Worm (Caenorhabditis elegans) whole organism, late embryonic: Measurements from ENCODE around the gene srt-7.

Source experiments
- K09A11.1 ChIP-seq: sonication (generic microtip); optimal IDR thresholded peaks from 2 replicates; lab custom pipeline; 2017; ENCODE audit warnings: antibody characterized with exemption, mild to moderate bottlenecking, missing genetic modification characterization, missing compliant biosample characterization; ENCODE audit not compliant: insufficient read depth
- T23F11.4 ChIP-seq: fragments of 200-800 bp; sonication (Bioruptor generic); optimal IDR thresholded peaks from 2 replicates; lab custom pipeline; 2018; ENCODE audit warnings: mild to moderate bottlenecking, missing genetic modification characterization, missing compliant biosample characterization
- ahr-1 ChIP-seq: sonication (generic microtip); optimal IDR thresholded peaks from 2 replicates; lab custom pipeline; 2016; ENCODE audit warnings: missing genetic modification characterization, missing compliant biosample characterization
- ama-1 ChIP-seq: fragments of 150-350 bp; optimal IDR thresholded peaks from 2 replicates; lab custom pipeline; 2014
- ceh-19 ChIP-seq: fragments of 200-800 bp; sonication (Bioruptor generic); optimal IDR thresholded peaks from 2 replicates; lab custom pipeline; 2018; ENCODE audit warnings: mild to moderate bottlenecking, missing genetic modification characterization, missing compliant biosample characterization
- ceh-22 ChIP-seq: sonication (generic microtip); optimal IDR thresholded peaks from 2 replicates; lab custom pipeline; 2017; ENCODE audit warnings: missing biosample characterization, missing genetic modification characterization
- ceh-24 ChIP-seq: sonication (generic microtip); optimal IDR thresholded peaks from 2 replicates; lab custom pipeline; 2016; ENCODE audit warnings: mild to moderate bottlenecking, missing genetic modification characterization, missing compliant biosample characterization
- ceh-31 ChIP-seq: sonication (generic microtip); optimal IDR thresholded peaks from 2 replicates; lab custom pipeline; 2016; ENCODE audit warnings: missing genetic modification characterization, missing compliant biosample characterization
- ceh-34 ChIP-seq: sonication (generic microtip); optimal IDR thresholded peaks from 2 replicates; lab custom pipeline; 2016; ENCODE audit warnings: mild to moderate bottlenecking, missing genetic modification characterization, missing compliant biosample characterization
- ceh-48 ChIP-seq: sonication (generic microtip); optimal IDR thresholded peaks from 2 replicates; lab custom pipeline; 2016; ENCODE audit warnings: missing genetic modification characterization, inconsistent platforms, missing compliant biosample characterization
- ceh-6 ChIP-seq: fragments of 200-800 bp; sonication (Bioruptor generic); optimal IDR thresholded peaks from 2 replicates; lab custom pipeline; 2018; ENCODE audit warnings: mild to moderate bottlenecking, missing genetic modification characterization, missing compliant biosample characterization
- ceh-9 ChIP-seq: sonication (generic microtip); optimal IDR thresholded peaks from 2 replicates; lab custom pipeline; 2016; ENCODE audit warnings: mild to moderate bottlenecking, missing genetic modification characterization, inconsistent platforms, missing compliant biosample characterization
- dve-1 ChIP-seq: sonication (generic microtip); optimal IDR thresholded peaks from 2 replicates; lab custom pipeline; 2017; ENCODE audit warnings: antibody characterized with exemption, mild to moderate bottlenecking, missing genetic modification characterization, missing compliant biosample characterization
- fkh-6 ChIP-seq: sonication (generic microtip); optimal IDR thresholded peaks from 2 replicates; lab custom pipeline; 2016; ENCODE audit warnings: missing genetic modification characterization, missing compliant biosample characterization
- gmeb-2 ChIP-seq: sonication (generic microtip); optimal IDR thresholded peaks from 2 replicates; lab custom pipeline; 2016; ENCODE audit warnings: missing genetic modification characterization, inconsistent platforms, missing compliant biosample characterization
- hlh-13 ChIP-seq: fragments of 200-800 bp; sonication (Bioruptor generic); optimal IDR thresholded peaks from 2 replicates; lab custom pipeline; 2018; ENCODE audit warnings: mild to moderate bottlenecking, missing genetic modification characterization, missing compliant biosample characterization
- hlh-15 ChIP-seq: sonication (generic microtip); optimal IDR thresholded peaks from 2 replicates; lab custom pipeline; 2016; ENCODE audit warnings: missing genetic modification characterization, missing compliant biosample characterization
- hlh-30 ChIP-seq: sonication (generic microtip); optimal IDR thresholded peaks from 2 replicates; lab custom pipeline; 2017; ENCODE audit warnings: antibody characterized with exemption, missing genetic modification characterization, missing compliant biosample characterization; ENCODE audit not compliant: insufficient read depth
- lim-6 ChIP-seq: sonication (generic microtip); optimal IDR thresholded peaks from 2 replicates; lab custom pipeline; 2016; ENCODE audit warnings: missing genetic modification characterization, missing compliant biosample characterization
- madf-2 ChIP-seq: sonication (generic microtip); optimal IDR thresholded peaks from 2 replicates; lab custom pipeline; 2017; ENCODE audit warnings: missing genetic modification characterization, missing compliant biosample characterization
- nhr-11 ChIP-seq: fragments of 150-350 bp; optimal IDR thresholded peaks from 2 replicates; lab custom pipeline; 2014; ENCODE audit warnings: missing biosample characterization, missing genetic modification characterization
- nhr-232 ChIP-seq: sonication (generic microtip); optimal IDR thresholded peaks from 2 replicates; lab custom pipeline; 2016; ENCODE audit warnings: missing genetic modification characterization, missing compliant biosample characterization
- npax-4 ChIP-seq: sonication (generic microtip); optimal IDR thresholded peaks from 2 replicates; lab custom pipeline; 2016; ENCODE audit warnings: missing genetic modification characterization, missing compliant biosample characterization
- odd-2 ChIP-seq: sonication (generic microtip); optimal IDR thresholded peaks from 2 replicates; lab custom pipeline; 2017; ENCODE audit warnings: antibody characterized with exemption, mild to moderate bottlenecking, missing genetic modification characterization, missing compliant biosample characterization
- pag-3 ChIP-seq: sonication (generic microtip); optimal IDR thresholded peaks from 2 replicates; lab custom pipeline; 2016; ENCODE audit warnings: missing compliant biosample characterization, missing genetic modification characterization, borderline replicate concordance
- pax-1 ChIP-seq: fragments of 150-350 bp; optimal IDR thresholded peaks from 2 replicates; lab custom pipeline; 2014; ENCODE audit warnings: missing biosample characterization, missing genetic modification characterization
- pha-2 ChIP-seq: sonication (generic microtip); optimal IDR thresholded peaks from 2 replicates; lab custom pipeline; 2017; ENCODE audit warnings: mild to moderate bottlenecking, missing genetic modification characterization, missing compliant biosample characterization
- ref-2 ChIP-seq: sonication (generic microtip); optimal IDR thresholded peaks from 2 replicates; lab custom pipeline; 2016; ENCODE audit warnings: missing genetic modification characterization, missing compliant biosample characterization
- rnt-1 ChIP-seq: sonication (generic microtip); optimal IDR thresholded peaks from 2 replicates; lab custom pipeline; 2016; ENCODE audit warnings: missing genetic modification characterization, missing compliant biosample characterization
- sox-2 ChIP-seq: fragments of 200-800 bp; sonication (Bioruptor generic); IDR thresholded peaks from 2 replicates; pipeline ENCODE4 v1.3.6; 2022; ENCODE audit warnings: missing genetic modification reagents, missing genetic modification characterization, missing compliant biosample characterization
- syd-9 ChIP-seq: sonication (generic microtip); optimal IDR thresholded peaks from 2 replicates; lab custom pipeline; 2016; ENCODE audit warnings: mild to moderate bottlenecking, missing genetic modification characterization, moderate library complexity, missing compliant biosample characterization
- tbx-7 ChIP-seq: sonication (generic microtip); optimal IDR thresholded peaks from 2 replicates; lab custom pipeline; 2016; ENCODE audit warnings: missing genotype, missing genetic modification characterization, missing compliant biosample characterization
- ttx-3 ChIP-seq: sonication (generic microtip); optimal IDR thresholded peaks from 2 replicates; lab custom pipeline; 2016; ENCODE audit warnings: missing genetic modification reagents, missing genetic modification characterization, missing compliant biosample characterization
- unc-42 ChIP-seq: sonication (generic microtip); optimal IDR thresholded peaks from 2 replicates; lab custom pipeline; 2016; ENCODE audit warnings: missing genotype, missing genetic modification characterization, missing compliant biosample characterization
- unc-55 ChIP-seq: sonication (generic microtip); optimal IDR thresholded peaks from 2 replicates; lab custom pipeline; 2017; ENCODE audit warnings: missing biosample characterization, missing genetic modification reagents, missing genetic modification characterization
- ztf-16 ChIP-seq: sonication (generic microtip); optimal IDR thresholded peaks from 2 replicates; lab custom pipeline; 2017; ENCODE audit warnings: missing genetic modification characterization, missing compliant biosample characterization

srt-7 gene

ce11 chrV:3081471-3081870 is at the start of gene srt-7:
TSS of gene srt-7 (plus strand) at chrV:3081771.
- TF ChIP-seq ceh-34 (tag; lab: Kevin White, UChicago) = no peak
- TF ChIP-seq ceh-6 (GFP tag; lab: Kevin White, UChicago) = no peak
- no peak for TF ChIP-seq ama-1 (lab: Kevin White, UChicago)
- no peak for TF ChIP-seq ceh-31 (tag; lab: Kevin White, UChicago)
- TF ChIP-seq syd-9 (tag; lab: Kevin White, UChicago) = no peak
- no peak for TF ChIP-seq T23F11.4 (GFP tag; lab: Kevin White, UChicago)
- no peak for TF ChIP-seq fkh-6 (tag; lab: Kevin White, UChicago)
- no peak for TF ChIP-seq unc-55
- TF ChIP-seq tbx-7 (tag; lab: Kevin White, UChicago) = no peak
- TF ChIP-seq rnt-1 (tag; lab: Kevin White, UChicago) = no peak
- no peak for TF ChIP-seq sox-2 (GFP tag; lab: Robert Waterston, UW)
- TF ChIP-seq odd-2 (tag; lab: Kevin White, UChicago) = no peak
- no peak for TF ChIP-seq hlh-30
- TF ChIP-seq ref-2 (tag; lab: Kevin White, UChicago) = no peak
- no peak for TF ChIP-seq ceh-22 (tag; lab: Kevin White, UChicago)
- TF ChIP-seq pag-3 (tag; lab: Kevin White, UChicago) = no peak
- TF ChIP-seq nhr-11 (tag; lab: Kevin White, UChicago) = no peak

- TF ChIP-seq sox-2 (GFP tag; lab: Robert Waterston, UW) (no peak), tbx-7 (tag; lab: Kevin White, UChicago) (no peak), ahr-1 (tag; lab: Kevin White, UChicago) (no peak), hlh-13 (GFP tag; lab: Kevin White, UChicago) (no peak), unc-42 (tag; lab: Kevin White, UChicago) (no peak), ceh-48 (tag; lab: Kevin White, UChicago) (no peak)
These were observed 49.2 kb upstream of the srt-7 start, which contains the start of gene irld-38 for ce11 chrV:3032343-3032742. TSS of gene irld-38 (minus strand) at chrV:3032443.

- TF ChIP-seq gmeb-2 (tag; lab: Kevin White, UChicago) (no peak), nhr-232 (no peak), ceh-19 (GFP tag; lab: Kevin White, UChicago) (no peak), npax-4 (tag; lab: Kevin White, UChicago) (no peak), ceh-31 (tag; lab: Kevin White, UChicago) (no peak), K09A11.1 (tag; lab: Kevin White, UChicago) (no peak), lim-6 (tag; lab: Kevin White, UChicago) (no peak), syd-9 (tag; lab: Kevin White, UChicago) (no peak), ceh-9 (tag; lab: Kevin White, UChicago) (no peak)
These were observed 47.3 kb upstream of the srt-7 start, which contains the start of gene srw-8 for ce11 chrV:3034236-3034635. TSS of gene srw-8 (minus strand) at chrV:3034336.

- TF ChIP-seq lim-6 (tag; lab: Kevin White, UChicago) (no peak), npax-4 (tag; lab: Kevin White, UChicago) (no peak), hlh-13 (GFP tag; lab: Kevin White, UChicago) (no peak), pha-2 (no peak), pax-1 (no peak), ceh-6 (GFP tag; lab: Kevin White, UChicago) (no peak), madf-2 (tag; lab: Kevin White, UChicago) (no peak), dve-1 (tag; lab: Kevin White, UChicago) (no peak), hlh-15 (tag; lab: Kevin White, UChicago) (no peak), ttx-3 (tag; lab: Kevin White, UChicago) (no peak), ceh-24 (tag; lab: Kevin White, UChicago) (no peak), ztf-16 (tag; lab: Kevin White, UChicago) (no peak)
These were observed 43.5 kb upstream of the srt-7 start for ce11 chrV:3038058-3038457.
